Fruit fly (Drosophila melanogaster) whole organism, wandering third instar larva: ENCODE measurements around the gene CG6836.

Source experiments
- CG9705 ChIP-seq: fragments of 200-800 bp; sonication (Bioruptor generic); optimal IDR thresholded peaks from 2 replicates; lab custom pipeline; 2018; ENCODE audit warnings: missing biosample characterization, mild to moderate bottlenecking, missing genetic modification characterization
- GATAd ChIP-seq: sonication (Bioruptor generic); optimal IDR thresholded peaks from 2 replicates; lab custom pipeline; 2016; ENCODE audit warnings: missing biosample characterization, missing genetic modification characterization
- Hnf4 ChIP-seq: fragments of 200-800 bp; sonication (Bioruptor generic); optimal IDR thresholded peaks from 2 replicates; lab custom pipeline; 2016; ENCODE audit warnings: missing biosample characterization, mild to moderate bottlenecking, missing genetic modification characterization
- Hr78 ChIP-seq: fragments of >200 bp; optimal IDR thresholded peaks from 2 replicates; lab custom pipeline; 2017; ENCODE audit warnings: missing biosample characterization, missing genetic modification characterization
- Myc ChIP-seq: fragments of >200 bp; optimal IDR thresholded peaks from 2 replicates; lab custom pipeline; 2017
- OdsH ChIP-seq: fragments of 200-800 bp; sonication (Bioruptor generic); optimal IDR thresholded peaks from 2 replicates; lab custom pipeline; 2016; ENCODE audit warnings: missing biosample characterization, mild to moderate bottlenecking, missing genetic modification characterization
- Rel ChIP-seq, 2 experiments: fragments of 200-800 bp; sonication (Bioruptor generic) in 1 of 2; optimal IDR thresholded peaks; 2 replicates in 1 of 2; 3 replicates in 1 of 2; lab custom pipeline; 2016 to 2019; ENCODE audit warnings: mild to moderate bottlenecking in 2 of 2, missing biosample characterization in 2 of 2, missing genetic modification characterization in 2 of 2, moderate library complexity in 1 of 2
- Sp1 ChIP-seq: fragments of 200-800 bp; sonication (Bioruptor generic); optimal IDR thresholded peaks from 3 replicates; lab custom pipeline; 2019; ENCODE audit warnings: missing biosample characterization, mild to moderate bottlenecking, missing genetic modification characterization, moderate library complexity
- br ChIP-seq: fragments of 200-800 bp; sonication (Bioruptor generic); optimal IDR thresholded peaks from 2 replicates; lab custom pipeline; 2016; ENCODE audit warnings: missing biosample characterization, missing genetic modification characterization
- dl ChIP-seq, 2 experiments: fragments of 175-275, 200-275 bp in 1 of 2; fragments of 200-275 bp in 1 of 2; sonication (Bioruptor generic); optimal IDR thresholded peaks; lab custom pipeline; 2018; ENCODE audit warnings: mild to moderate bottlenecking in 2 of 2, missing biosample characterization in 2 of 2, missing genetic modification characterization in 2 of 2, moderate library complexity in 2 of 2; ENCODE audit not compliant: partially characterized antibody in 2 of 2, insufficient read depth in 1 of 2
- ey ChIP-seq: fragments of 200-800 bp; sonication (Bioruptor generic); optimal IDR thresholded peaks from 2 replicates; lab custom pipeline; 2016; ENCODE audit warnings: missing biosample characterization, missing genetic modification characterization
- fru ChIP-seq: fragments of 200-800 bp; sonication (Bioruptor generic); optimal IDR thresholded peaks from 3 replicates; lab custom pipeline; 2016; ENCODE audit warnings: missing biosample characterization, mild to moderate bottlenecking, missing genetic modification characterization
- lola ChIP-seq: fragments of >200 bp; optimal IDR thresholded peaks from 2 replicates; lab custom pipeline; 2017; ENCODE audit warnings: missing biosample characterization, missing genetic modification characterization
- usp ChIP-seq: fragments of >200 bp; optimal IDR thresholded peaks from 2 replicates; lab custom pipeline; 2017; ENCODE audit warnings: missing biosample characterization, missing genetic modification characterization

DNA sequence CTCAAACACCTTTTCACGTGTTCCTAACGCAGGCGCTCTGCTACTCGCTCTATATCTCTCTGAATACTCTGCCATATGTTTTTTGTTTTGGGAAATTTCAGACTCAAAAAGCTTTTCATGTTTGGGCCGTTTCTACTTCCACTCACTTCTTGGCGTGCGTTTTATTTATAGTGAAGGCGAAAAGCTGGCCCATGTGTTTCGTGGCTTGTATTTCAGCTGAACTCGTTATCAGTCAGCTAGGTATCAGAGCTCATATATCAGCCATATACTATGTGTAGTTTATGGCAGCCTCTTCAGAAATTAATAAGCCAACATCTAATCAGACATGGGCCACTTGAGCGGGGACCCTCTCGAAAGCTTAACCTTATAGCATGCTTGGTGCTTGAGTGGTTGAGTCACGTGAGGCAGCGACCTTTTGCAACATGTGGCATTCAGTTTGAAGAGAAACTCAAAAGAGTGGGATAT is 44.1 kb downstream of the CG6836 start:
- TF ChIP-seq Rel (GFP tag; optimal IDR thresholded peaks at IDR 0.05; lab: Kevin White, UChicago) (no peak), Rel (tag; optimal IDR thresholded peaks at IDR 0.05; lab: Kevin White, UChicago) (no peak), fru (GFP tag; lab: Kevin White, UChicago) (no peak), Hnf4 (GFP tag; lab: Kevin White, UChicago) (no peak), OdsH (GFP tag; lab: Kevin White, UChicago) (no peak), GATAd (GFP tag; lab: Kevin White, UChicago) (no peak), ey (no peak), Sp1 (GFP tag; lab: Kevin White, UChicago) (peak; percentile 5), dl (GFP tag; optimal IDR thresholded peaks at IDR 0.05; lab: Kevin White, UChicago; ENCODE audit: insufficient read depth in 1 of 2, partially characterized antibody in 2 of 2) (no peak), usp (GFP tag; lab: Kevin White, UChicago) (no peak), br (GFP tag; lab: Kevin White, UChicago) (no peak), Myc (lab: Kevin White, UChicago) (no peak), CG9705 (GFP tag; lab: Kevin White, UChicago) (no peak), lola (GFP tag; lab: Kevin White, UChicago) (no peak), Hr78 (GFP tag; lab: Kevin White, UChicago) (no peak)
